Worm (Caenorhabditis elegans) whole organism, L2 larva: ENCODE results near the gene C26F1.3.

ENCODE experiments used
- ZK546.5 ChIP-seq: sonication (generic microtip); optimal IDR thresholded peaks from 2 replicates; lab custom pipeline; 2017; ENCODE audit warnings: missing biosample characterization, missing genetic modification characterization
- blmp-1 ChIP-seq: sonication (generic microtip); optimal IDR thresholded peaks from 2 replicates; lab custom pipeline; 2017; ENCODE audit warnings: missing genetic modification characterization, mild to moderate bottlenecking, missing compliant biosample characterization, antibody characterized with exemption, moderate library complexity; ENCODE audit not compliant: insufficient read depth
- egl-27 ChIP-seq: sonication (generic microtip); optimal IDR thresholded peaks from 3 replicates; lab custom pipeline; 2017; ENCODE audit warnings: missing biosample characterization, missing genetic modification reagents, missing genetic modification characterization
- elt-1 ChIP-seq: fragments of 150-350 bp; optimal IDR thresholded peaks from 2 replicates; lab custom pipeline; 2014; ENCODE audit warnings: missing biosample characterization, missing genetic modification characterization
- elt-3 ChIP-seq: sonication (generic microtip); optimal IDR thresholded peaks from 2 replicates; lab custom pipeline; 2017; ENCODE audit warnings: missing biosample characterization, missing genetic modification characterization
- lin-13 ChIP-seq: fragments of 150-350 bp; optimal IDR thresholded peaks from 2 replicates; lab custom pipeline; 2014; ENCODE audit warnings: missing biosample characterization, missing genetic modification reagents, missing genetic modification characterization
- lin-39 ChIP-seq: fragments of 150-350 bp; optimal IDR thresholded peaks from 2 replicates; lab custom pipeline; 2014; ENCODE audit warnings: missing biosample characterization, missing genetic modification reagents, missing genetic modification characterization
- nhr-237 ChIP-seq: fragments of 150-350 bp; optimal IDR thresholded peaks from 2 replicates; lab custom pipeline; 2014; ENCODE audit warnings: missing biosample characterization, missing genetic modification characterization
- nhr-77 ChIP-seq: fragments of 150-350 bp; optimal IDR thresholded peaks from 2 replicates; lab custom pipeline; 2014; ENCODE audit warnings: missing biosample characterization, missing genetic modification characterization
- snpc-4 ChIP-seq: fragments of 150-350 bp; optimal IDR thresholded peaks from 2 replicates; lab custom pipeline; 2014; ENCODE audit warnings: missing biosample characterization, missing genetic modification characterization
- unc-39 ChIP-seq: fragments of 150-350 bp; optimal IDR thresholded peaks from 2 replicates; lab custom pipeline; 2014; ENCODE audit warnings: missing biosample characterization, missing genetic modification characterization
- unc-55 ChIP-seq: fragments of 150-350 bp; sonication (generic microtip); optimal IDR thresholded peaks from 3 replicates; lab custom pipeline; 2014; ENCODE audit warnings: missing biosample characterization, missing genetic modification reagents, missing genetic modification characterization
- unc-62 ChIP-seq: fragments of 150-350 bp; optimal IDR thresholded peaks from 2 replicates; lab custom pipeline; 2014; ENCODE audit warnings: missing biosample characterization, missing genetic modification reagents, missing genetic modification characterization

- TF ChIP-seq nhr-237 (tag; lab: Kevin White, UChicago) (no peak), snpc-4 (tag; lab: Kevin White, UChicago) (no peak), lin-13 (GFP tag; lab: Kevin White, UChicago) (no peak), lin-39 (no peak), unc-39 (tag; lab: Kevin White, UChicago) (no peak), unc-62 (GFP tag; lab: Kevin White, UChicago) (no peak), elt-3 (tag; lab: Kevin White, UChicago) (no peak), blmp-1 (tag; lab: Kevin White, UChicago) (no peak), egl-27 (tag; lab: Kevin White, UChicago) (no peak), ZK546.5 (tag; lab: Kevin White, UChicago) (no peak), elt-1 (tag; lab: Kevin White, UChicago) (no peak), unc-55 (no peak), nhr-77 (tag; lab: Kevin White, UChicago) (no peak)
These were observed 35.2 kb upstream of the C26F1.3 start for ce11 chrV:7741918-7742317.
